Worm (Caenorhabditis elegans): ENCODE measurements around the gene Y50D4A.6.

Y50D4A.6 gene

DNA sequence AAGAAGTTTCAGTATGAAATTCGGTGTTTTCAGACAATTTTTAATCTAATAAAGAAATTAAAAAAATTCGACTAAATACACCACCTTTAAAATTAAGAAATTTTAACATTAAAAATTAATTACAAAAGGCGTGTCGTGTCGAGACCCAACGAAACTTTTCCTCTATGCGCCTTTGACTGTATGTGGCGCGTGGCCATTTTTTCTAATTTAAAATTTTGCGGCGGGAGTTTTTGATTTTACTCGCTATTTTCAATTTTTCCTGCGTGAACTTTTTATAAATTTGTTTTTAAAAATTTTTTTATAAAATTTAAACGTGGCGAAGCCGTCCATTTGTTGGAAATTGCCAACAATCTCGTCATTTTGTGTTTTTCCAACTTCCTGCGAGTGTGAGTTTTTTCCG lies 46.3 kb downstream of the Y50D4A.6 start (continued):
- TF ChIP-seq xnd-1 (tag; optimal IDR thresholded peaks at IDR 0.05) (peak; percentile 92), mcd-1 (GFP tag; IDR thresholded peaks at IDR 0.05) (peak; percentile 57; the same call in 1 of the 2 replicates), nhr-90 (tag; optimal IDR thresholded peaks at IDR 0.05) (no peak), snpc-1.3 (tag; optimal IDR thresholded peaks at IDR 0.05; ENCODE audit: insufficient read depth) (peak; percentile 15), madf-8 (GFP tag; conservative IDR thresholded peaks at IDR 0.05) (peak; percentile 92), aptf-3 (GFP tag; IDR thresholded peaks at IDR 0.05) (no peak), sea-2 (GFP tag; IDR thresholded peaks at IDR 0.05) (no peak), hmg-1.2 (GFP tag; IDR thresholded peaks at IDR 0.05) (peak; percentile 37; the same call in 1 of the 2 replicates), K12H6.12 (tag; optimal IDR thresholded peaks at IDR 0.05) (no peak), attf-6 (GFP tag; IDR thresholded peaks at IDR 0.05) (no peak), B0336.3 (GFP tag; IDR thresholded peaks at IDR 0.05) (no peak; the same call in 1 of the 2 replicates), T26A5.8 (tag; optimal IDR thresholded peaks at IDR 0.05) (no peak), C17E4.6 (GFP tag; IDR thresholded peaks at IDR 0.05) (peak; percentile 41; the same call in 1 of the 2 replicates), tlf-1 (GFP tag; optimal IDR thresholded peaks at IDR 0.05) (peak; percentile 65), egl-44 (GFP tag; IDR thresholded peaks at IDR 0.05) (no peak), ceh-100 (GFP tag; IDR thresholded peaks at IDR 0.05) (no peak), fkh-3 (tag; optimal IDR thresholded peaks at IDR 0.05) (no peak), F49E8.2 (tag; optimal IDR thresholded peaks at IDR 0.05; ENCODE audit: insufficient read depth) (no peak), F52B5.7 (tag; optimal IDR thresholded peaks at IDR 0.05) (no peak), lin-26 (GFP tag; IDR thresholded peaks at IDR 0.05) (no peak), snpc-4 (GFP tag; optimal IDR thresholded peaks at IDR 0.05) (no peak), snpc-4 (tag; optimal IDR thresholded peaks at IDR 0.05) (peak in 2 of 4 experiments; percentile 28 to 48), rec-8 (tag; optimal IDR thresholded peaks at IDR 0.05) (no peak), attf-5 (GFP tag; optimal IDR thresholded peaks at IDR 0.05) (no peak), zim-3 (tag; optimal IDR thresholded peaks at IDR 0.05) (no peak), ceh-91 (GFP tag; IDR thresholded peaks at IDR 0.05) (peak; percentile 86), rcor-1 (GFP tag; IDR thresholded peaks at IDR 0.05) (peak; percentile 40; the same call in 1 of the 2 replicates), mel-28 (tag; optimal IDR thresholded peaks at IDR 0.05; ENCODE audit: borderline replicate concordance) (no peak), dpff-1 (tag; optimal IDR thresholded peaks at IDR 0.05) (no peak), B0019.2 (GFP tag; conservative IDR thresholded peaks at IDR 0.05) (peak; percentile 46; the same call in 1 of the 2 replicates), K11D2.4 (GFP tag; IDR thresholded peaks at IDR 0.05) (no peak), nhr-27 (tag; optimal IDR thresholded peaks at IDR 0.05) (no peak), F57A8.1 (GFP tag; optimal IDR thresholded peaks at IDR 0.05) (no peak), lin-54 (GFP tag; optimal IDR thresholded peaks at IDR 0.05) (peak; percentile 76), let-607 (tag; optimal IDR thresholded peaks at IDR 0.05) (no peak), rpc-1 (optimal IDR thresholded peaks at IDR 0.05) (no peak), rpc-1 (tag; optimal IDR thresholded peaks at IDR 0.05) (no peak), cebp-2 (GFP tag; IDR thresholded peaks at IDR 0.05) (no peak), him-1 (tag; optimal IDR thresholded peaks at IDR 0.05) (no peak), hmg-20 (GFP tag; IDR thresholded peaks at IDR 0.05) (no peak), tbp1 (GFP tag; optimal IDR thresholded peaks at IDR 0.05) (peak; percentile 40), athp-1 (tag; optimal IDR thresholded peaks at IDR 0.05) (no peak), nfya-2 (GFP tag; IDR thresholded peaks at IDR 0.05) (no peak), nhr-120 (GFP tag; IDR thresholded peaks at IDR 0.05) (no peak), repo-1 (tag; optimal IDR thresholded peaks at IDR 0.05) (no peak), ztf-26 (tag; optimal IDR thresholded peaks at IDR 0.05) (no peak), chd-7 (tag; optimal IDR thresholded peaks at IDR 0.05) (no peak), B0261.1 (tag; optimal IDR thresholded peaks at IDR 0.05) (no peak), snpc-3.4 (tag; optimal IDR thresholded peaks at IDR 0.05) (peak; percentile 71)

Measured in whole organism, young adult.